Fruit fly (Drosophila melanogaster) whole organism, prepupa: ENCODE data around the gene CG43319.

ENCODE experiments used
- CG15336 ChIP-seq: fragments of 200-800 bp; sonication (Bioruptor generic); IDR thresholded peaks from 2 replicates; pipeline ENCODE4 v1.3.6; 2022; ENCODE audit warnings: missing biosample characterization, missing genetic modification characterization
- CG16779 ChIP-seq: fragments of 200-800 bp; sonication (Bioruptor generic); optimal IDR thresholded peaks from 3 replicates; lab custom pipeline; 2017; ENCODE audit warnings: missing biosample characterization, mild to moderate bottlenecking, missing genetic modification characterization
- CG6163 ChIP-seq: fragments of 200-800 bp; sonication (Bioruptor generic); IDR thresholded peaks from 3 replicates; pipeline ENCODE4 v1.3.6; 2022; ENCODE audit warnings: missing biosample characterization, missing genetic modification characterization
- CG6854 ChIP-seq: fragments of 200-800 bp; sonication (Bioruptor generic); optimal IDR thresholded peaks from 2 replicates; lab custom pipeline; 2017; ENCODE audit warnings: missing biosample characterization, mild to moderate bottlenecking, missing genetic modification characterization
- CG8319 ChIP-seq: fragments of 200-800 bp; sonication (Bioruptor generic); optimal IDR thresholded peaks from 3 replicates; lab custom pipeline; 2016; ENCODE audit warnings: missing biosample characterization, missing genetic modification characterization
- CG8632 ChIP-seq: fragments of 200-800 bp; sonication (Bioruptor generic); optimal IDR thresholded peaks from 3 replicates; lab custom pipeline; 2016; ENCODE audit warnings: missing biosample characterization, missing genetic modification characterization
- Gug ChIP-seq: fragments of 200-800 bp; sonication (Bioruptor generic); IDR thresholded peaks from 2 replicates; pipeline ENCODE4 v1.3.6; 2022; ENCODE audit warnings: missing biosample characterization, missing genetic modification characterization
- Hr39 ChIP-seq: fragments of 200-800 bp; sonication (Bioruptor generic); optimal IDR thresholded peaks from 2 replicates; lab custom pipeline; 2016; ENCODE audit warnings: missing biosample characterization, missing genetic modification characterization
- Sox102F ChIP-seq: fragments of 200-800 bp; sonication (Bioruptor generic); optimal IDR thresholded peaks from 2 replicates; lab custom pipeline; 2016; ENCODE audit warnings: missing biosample characterization, mild to moderate bottlenecking, missing genetic modification characterization
- spab ChIP-seq: fragments of 200-800 bp; sonication (Bioruptor generic); optimal IDR thresholded peaks from 2 replicates; lab custom pipeline; 2017; ENCODE audit warnings: missing biosample characterization, mild to moderate bottlenecking, missing genetic modification characterization, missing genetic modification reagents
- vri ChIP-seq: fragments of 200-800 bp; sonication (Bioruptor generic); optimal IDR thresholded peaks from 3 replicates; lab custom pipeline; 2016; ENCODE audit warnings: missing biosample characterization, mild to moderate bottlenecking, missing genetic modification characterization

DNA sequence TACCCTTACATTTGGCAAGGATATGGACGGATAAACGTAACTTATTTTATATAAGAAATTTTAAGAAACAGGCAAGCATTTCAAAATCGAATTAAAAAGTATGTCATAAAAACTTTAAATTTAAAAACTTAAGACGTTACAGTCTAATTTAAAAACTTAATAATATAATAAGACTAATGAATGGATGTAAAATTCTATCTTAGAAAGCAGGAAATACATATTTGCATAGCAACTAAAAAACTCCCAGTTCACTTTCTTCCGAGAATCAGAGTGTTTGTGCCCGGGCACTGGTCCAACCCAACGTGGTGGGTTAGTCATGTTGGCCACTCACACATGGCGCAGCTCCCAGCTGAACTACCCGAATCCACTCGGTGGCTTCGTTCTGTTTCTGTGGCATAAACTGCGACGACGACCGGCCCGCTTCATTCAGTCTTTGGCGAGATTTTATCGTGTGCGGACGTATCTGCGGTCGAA lies 8.5 kb upstream of the CG43319 start, which contains the start of gene CG12880:
- peak; percentile 39 for TF ChIP-seq spab (GFP tag; lab: Kevin White, UChicago)
- peak; percentile 30 for TF ChIP-seq Hr39 (GFP tag; lab: Kevin White, UChicago)
- TF ChIP-seq CG8632, result no peak
- TF ChIP-seq vri, result no peak
- 0 out of 2 replicates have a peak, but pooled peaks have one; percentile 13 for TF ChIP-seq Gug
- peak; percentile 13 for TF ChIP-seq CG16779 (tag; lab: Kevin White, UChicago)
- TF ChIP-seq CG15336 (GFP tag; lab: Robert Waterston, UW), result no peak
- peak; percentile 5 for TF ChIP-seq Sox102F (GFP tag; lab: Kevin White, UChicago)
- 0 out of 3 replicates have a peak, but pooled peaks have one; percentile 10 for TF ChIP-seq CG6163 (GFP tag; lab: Robert Waterston, UW)
- TF ChIP-seq CG8319 (GFP tag; lab: Kevin White, UChicago), result no peak
- no peak for TF ChIP-seq CG6854
